Worm (Caenorhabditis elegans): Measurements from ENCODE around the gene D1046.2.

Gene D1046.2

ce11 chrIV:8921956-8922355 is 3.9 kb downstream of the D1046.2 start, which contains the start of gene D1046.16:
Gene D1046.16, plus strand, starts transcription at chrIV:8922150.
- TF ChIP-seq dox-1 (GFP tag; IDR thresholded peaks at IDR 0.05): 0 out of 2 replicates have a peak, but pooled peaks have one; percentile 53
- TF ChIP-seq attf-5 (GFP tag; optimal IDR thresholded peaks at IDR 0.05): peak; percentile 58
- no peak for TF ChIP-seq cebp-1 (GFP tag; IDR thresholded peaks at IDR 0.05)
- TF ChIP-seq cebp-1 (tag; optimal IDR thresholded peaks at IDR 0.05): peak; percentile 26
- peak; percentile 69 for TF ChIP-seq nhr-80 (tag; optimal IDR thresholded peaks at IDR 0.05)
- no peak for TF ChIP-seq F57A8.1 (GFP tag; optimal IDR thresholded peaks at IDR 0.05)
- TF ChIP-seq F49E8.2 (tag; optimal IDR thresholded peaks at IDR 0.05; ENCODE audit: insufficient read depth): no peak
- TF ChIP-seq F23B12.7 (tag; optimal IDR thresholded peaks at IDR 0.05; ENCODE audit: insufficient read depth): no peak
- 0 out of 2 replicates have a peak, but pooled peaks have one; percentile 33 for TF ChIP-seq lin-26 (GFP tag; IDR thresholded peaks at IDR 0.05)
- TF ChIP-seq hmg-1.2 (GFP tag; IDR thresholded peaks at IDR 0.05): peak; percentile 52; the same call in 1 of the 2 replicates
- TF ChIP-seq ceh-27 (GFP tag; optimal IDR thresholded peaks at IDR 0.05): peak; percentile 51

ce11 chrIV:8921166-8921565 is 4.7 kb downstream of the D1046.2 start:
- TF ChIP-seq hmg-20 (GFP tag; IDR thresholded peaks at IDR 0.05) (no peak), nfya-2 (GFP tag; IDR thresholded peaks at IDR 0.05) (no peak), hsf-1 (GFP tag; IDR thresholded peaks at IDR 0.05) (no peak), fkh-3 (tag; optimal IDR thresholded peaks at IDR 0.05) (no peak), nhr-80 (tag; optimal IDR thresholded peaks at IDR 0.05) (no peak), Y53G8AR.9 (GFP tag; conservative IDR thresholded peaks at IDR 0.05) (no peak), rec-8 (tag; optimal IDR thresholded peaks at IDR 0.05) (no peak), F57C9.4 (tag; optimal IDR thresholded peaks at IDR 0.05) (no peak), ceh-58 (GFP tag; IDR thresholded peaks at IDR 0.05) (no peak), madf-3 (GFP tag; IDR thresholded peaks at IDR 0.05) (no peak), efl-1 (GFP tag; optimal IDR thresholded peaks at IDR 0.05) (no peak), Y79H2A.3 (GFP tag; conservative IDR thresholded peaks at IDR 0.05) (no peak), lin-26 (GFP tag; IDR thresholded peaks at IDR 0.05) (no peak), lir-1 (GFP tag; conservative IDR thresholded peaks at IDR 0.05) (no peak), C06A6.2 (GFP tag; conservative IDR thresholded peaks at IDR 0.05) (no peak)

ce11 chrIV:8920284-8920806 is 5.5 kb downstream of the D1046.2 start:
- TF ChIP-seq egrh-3 (GFP tag; IDR thresholded peaks at IDR 0.05): no peak
- peak; percentile 20; the same call in 1 of the 2 replicates for TF ChIP-seq hmg-1.2 (GFP tag; IDR thresholded peaks at IDR 0.05)
- TF ChIP-seq F10E7.11 (tag; optimal IDR thresholded peaks at IDR 0.05): no peak

- no peak for TF ChIP-seq ekl-4 (GFP tag; IDR thresholded peaks at IDR 0.05)
- no peak for TF ChIP-seq egl-18 (GFP tag; IDR thresholded peaks at IDR 0.05)
- no peak for TF ChIP-seq ceh-27 (GFP tag; optimal IDR thresholded peaks at IDR 0.05)
- TF ChIP-seq nhr-27 (tag; optimal IDR thresholded peaks at IDR 0.05): no peak
- no peak for TF ChIP-seq ztf-22 (GFP tag; optimal IDR thresholded peaks at IDR 0.05)
- TF ChIP-seq unc-62 (GFP tag; optimal IDR thresholded peaks at IDR 0.05): no peak
- TF ChIP-seq ztf-3 (GFP tag; optimal IDR thresholded peaks at IDR 0.05): no peak
- TF ChIP-seq lin-26 (GFP tag; IDR thresholded peaks at IDR 0.05): no peak
- no peak for TF ChIP-seq ceh-100 (GFP tag; IDR thresholded peaks at IDR 0.05)
- TF ChIP-seq hlh-26 (GFP tag; conservative IDR thresholded peaks at IDR 0.05): no peak
- TF ChIP-seq madf-10 (tag; optimal IDR thresholded peaks at IDR 0.05): no peak
- no peak for TF ChIP-seq bed-2 (GFP tag; IDR thresholded peaks at IDR 0.05)
- TF ChIP-seq ceh-79 (tag; optimal IDR thresholded peaks at IDR 0.05): no peak
- TF ChIP-seq hrde-1 (tag; optimal IDR thresholded peaks at IDR 0.05; ENCODE audit: borderline replicate concordance): no peak
- no peak for TF ChIP-seq zfh-2 (GFP tag; conservative IDR thresholded peaks at IDR 0.05)
- no peak for TF ChIP-seq pha-4 (tag; optimal IDR thresholded peaks at IDR 0.05)
- TF ChIP-seq xnd-1 (tag; optimal IDR thresholded peaks at IDR 0.05): no peak
- TF ChIP-seq let-607 (tag; optimal IDR thresholded peaks at IDR 0.05): no peak
These were observed 7.1 kb downstream of the D1046.2 start, which contains the start of gene rap-1 for ce11 chrIV:8918790-8919189. Gene rap-1, minus strand, starts transcription at chrIV:8918890.
